Worm (Caenorhabditis elegans): Measurements from ENCODE around the gene erd-2.2.

erd-2.2 gene

DNA sequence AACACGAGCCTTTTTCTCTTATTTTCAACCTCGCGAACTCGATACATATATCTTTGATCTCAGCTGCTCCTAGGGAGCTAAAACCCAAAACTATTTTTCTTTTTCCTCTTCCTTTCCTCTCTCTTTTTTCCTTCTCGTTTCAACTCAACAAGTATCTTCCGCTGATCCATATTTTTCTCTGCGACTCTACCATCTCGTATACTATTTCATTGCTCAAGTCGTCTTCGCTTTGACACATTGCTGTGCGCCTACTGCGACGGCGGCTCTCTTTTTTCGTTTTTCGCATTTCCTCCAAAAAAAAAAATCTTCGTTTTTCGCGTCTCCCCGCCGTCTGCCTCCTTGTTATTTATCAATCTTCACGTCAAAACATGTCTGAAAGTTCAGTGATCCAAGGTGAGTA, 43.0 kb downstream of the erd-2.2 start (continued):
- TF ChIP-seq set-16 (GFP tag; IDR thresholded peaks at IDR 0.05) (peak; percentile 48; the same call in 1 of the 2 replicates), hmg-1.1 (GFP tag; IDR thresholded peaks at IDR 0.05) (peak; percentile 59), hlh-11 (tag; optimal IDR thresholded peaks at IDR 0.05) (peak; percentile 57), R02D3.7 (tag; optimal IDR thresholded peaks at IDR 0.05) (no peak), lsy-2 (tag; optimal IDR thresholded peaks at IDR 0.05) (peak in 1 of 2 experiments; percentile 44), ces-1 (GFP tag; optimal IDR thresholded peaks at IDR 0.05) (no peak), T26A8.4 (GFP tag; IDR thresholded peaks at IDR 0.05) (no peak), T20F7.1 (GFP tag; optimal IDR thresholded peaks at IDR 0.05) (no peak), mxl-2 (GFP tag; conservative IDR thresholded peaks at IDR 0.05) (no peak), lin-1 (GFP tag; IDR thresholded peaks at IDR 0.05) (no peak), nhr-102 (tag; optimal IDR thresholded peaks at IDR 0.05) (no peak), aha-1 (tag) (peak; percentile 94), nhr-41 (GFP tag; IDR thresholded peaks at IDR 0.05) (no peak), tra-1 (GFP tag; IDR thresholded peaks at IDR 0.05) (no peak), ceh-44 (GFP tag; IDR thresholded peaks at IDR 0.05) (no peak), snpc-4 (tag; optimal IDR thresholded peaks at IDR 0.05) (no peak), arid-1 (GFP tag; conservative IDR thresholded peaks at IDR 0.05) (no peak)

ce11 chrIII:5950756-5951345, 44.0 kb downstream of the erd-2.2 start:
- TF ChIP-seq dve-1 (tag; optimal IDR thresholded peaks at IDR 0.05; ENCODE audit: insufficient read depth) (no peak), mes-2 (tag; optimal IDR thresholded peaks at IDR 0.05; ENCODE audit: poor library complexity, severe bottlenecking) (peak; percentile 32), pqm-1 (tag; optimal IDR thresholded peaks at IDR 0.05) (peak; percentile 12), T20F7.1 (GFP tag; optimal IDR thresholded peaks at IDR 0.05) (no peak), F49E8.2 (tag; optimal IDR thresholded peaks at IDR 0.05; ENCODE audit: borderline replicate concordance) (no peak), lin-1 (GFP tag; IDR thresholded peaks at IDR 0.05) (0 out of 2 replicates have a peak, but pooled peaks have one; percentile 20), nhr-11 (tag; optimal IDR thresholded peaks at IDR 0.05) (no peak), daf-16 (GFP tag; optimal IDR thresholded peaks at IDR 0.05) (no peak), daf-16 (tag; optimal IDR thresholded peaks at IDR 0.05) (peak; percentile 55), hmg-1.1 (GFP tag; IDR thresholded peaks at IDR 0.05) (peak; percentile 26; the same call in 1 of the 2 replicates), ZK337.2 (GFP tag; IDR thresholded peaks at IDR 0.05) (no peak), rbr-2 (tag; optimal IDR thresholded peaks at IDR 0.05) (no peak), ceh-32 (tag; optimal IDR thresholded peaks at IDR 0.05; ENCODE audit: poor library complexity) (no peak), php-3 (GFP tag; IDR thresholded peaks at IDR 0.05) (peak; percentile 14; the same call in 1 of the 2 replicates), nhr-28 (tag; optimal IDR thresholded peaks at IDR 0.05) (peak; percentile 8), hlh-11 (tag; optimal IDR thresholded peaks at IDR 0.05) (peak; percentile 42), hlh-30 (tag; optimal IDR thresholded peaks at IDR 0.05; ENCODE audit: insufficient read depth) (peak; percentile 15), lin-38 (GFP tag; IDR thresholded peaks at IDR 0.05) (no peak), unc-62 (GFP tag; optimal IDR thresholded peaks at IDR 0.05 in 1 of 2) (peak in 1 of 2 experiments; percentile 93), unc-62 (tag; optimal IDR thresholded peaks at IDR 0.05) (no peak), dmd-6 (GFP tag; IDR thresholded peaks at IDR 0.05) (no peak), madf-5 (GFP tag; IDR thresholded peaks at IDR 0.05) (0 out of 4 replicates have a peak, but pooled peaks have one; percentile 25 to 49), lin-29 (GFP tag; IDR thresholded peaks at IDR 0.05) (no peak)

- TF ChIP-seq zip-2 (tag; optimal IDR thresholded peaks at IDR 0.05) (no peak), madf-9 (GFP tag; conservative IDR thresholded peaks at IDR 0.05) (no peak), nhr-28 (tag; optimal IDR thresholded peaks at IDR 0.05) (no peak), aha-1 (tag) (peak; percentile 15), pha-4 (GFP tag; IDR thresholded peaks at IDR 0.05) (no peak), pha-4 (tag; optimal IDR thresholded peaks at IDR 0.05) (no peak), egl-27 (tag; optimal IDR thresholded peaks at IDR 0.05) (no peak), php-3 (GFP tag; IDR thresholded peaks at IDR 0.05) (no peak), mdl-1 (tag; optimal IDR thresholded peaks at IDR 0.05) (peak in 1 of 2 experiments; percentile 42), dmd-8 (GFP tag; IDR thresholded peaks at IDR 0.05) (no peak), Y105C5A.15 (GFP tag; IDR thresholded peaks at IDR 0.05) (0 out of 2 replicates have a peak, but pooled peaks have one; percentile 7), mdt-29 (GFP tag; IDR thresholded peaks at IDR 0.05) (no peak), Y75B8A.6 (GFP tag; IDR thresholded peaks at IDR 0.05) (no peak), nhr-42 (GFP tag; IDR thresholded peaks at IDR 0.05) (peak; percentile 28; the same call in 1 of the 2 replicates)
These were observed 44.9 kb downstream of the erd-2.2 start for ce11 chrIII:5951589-5952378.

Measured in whole organism, L4 larva.